Fruit fly (Drosophila melanogaster): Measurements from ENCODE around the gene fon.
A peak's percentile ranks its signal among the peaks of the same experiment; 100 is the strongest.

The fon gene

dm6 chr2L:19341074-19341806 is 44.8 kb downstream of the fon start (continued):
- TF ChIP-seq zen (tag; optimal IDR thresholded peaks at IDR 0.05): peak; percentile 99
- TF ChIP-seq tio (GFP tag; optimal IDR thresholded peaks at IDR 0.05): no peak
- TF ChIP-seq Dp (GFP tag; optimal IDR thresholded peaks at IDR 0.05): no peak
- TF ChIP-seq CG14014 (GFP tag; IDR thresholded peaks at IDR 0.05): no peak
- peak; percentile 60 for TF ChIP-seq Kr (GFP tag; optimal IDR thresholded peaks at IDR 0.05)
- no peak for TF ChIP-seq Doc2 (GFP tag; IDR thresholded peaks at IDR 0.05)
- no peak for TF ChIP-seq Elba2 (GFP tag; optimal IDR thresholded peaks at IDR 0.05)
- TF ChIP-seq ssp (GFP tag; IDR thresholded peaks at IDR 0.05): no peak
- peak; percentile 10 for TF ChIP-seq Ets65A (GFP tag)
- TF ChIP-seq row (GFP tag; IDR thresholded peaks at IDR 0.05): no peak
- TF ChIP-seq CG10209 (GFP tag; optimal IDR thresholded peaks at IDR 0.05): no peak
- 0 out of 3 replicates have a peak, but pooled peaks have one; percentile 53 for TF ChIP-seq CG2199 (GFP tag; IDR thresholded peaks at IDR 0.05)
- TF ChIP-seq CG30403 (GFP tag; optimal IDR thresholded peaks at IDR 0.05): no peak
- TF ChIP-seq CG16813 (GFP tag; IDR thresholded peaks at IDR 0.05; ENCODE audit: partially characterized antibody): no peak
- peak; percentile 25 for TF ChIP-seq sens (GFP tag)
- TF ChIP-seq CG15696 (tag; optimal IDR thresholded peaks at IDR 0.05): no peak
- TF ChIP-seq Blimp-1 (GFP tag; optimal IDR thresholded peaks at IDR 0.05): peak; percentile 31
- peak; percentile 71 for TF ChIP-seq CG15479 (GFP tag; optimal IDR thresholded peaks at IDR 0.05)
- TF ChIP-seq Stat92E (GFP tag; optimal IDR thresholded peaks at IDR 0.05): peak in 1 of 3 experiments; percentile 96
- TF ChIP-seq CG7271 (tag; optimal IDR thresholded peaks at IDR 0.05): no peak
- peak; percentile 34 for TF ChIP-seq fd102C (GFP tag; optimal IDR thresholded peaks at IDR 0.05)
- TF ChIP-seq ash1 (GFP tag; optimal IDR thresholded peaks at IDR 0.05): no peak
- TF ChIP-seq CG7372 (GFP tag; IDR thresholded peaks at IDR 0.05): no peak

dm6 chr2L:19339023-19339422 is 47.0 kb downstream of the fon start:
- TF ChIP-seq grn (GFP tag; optimal IDR thresholded peaks at IDR 0.05): peak; percentile 46
- TF ChIP-seq ftz-f1 (GFP tag; optimal IDR thresholded peaks at IDR 0.05): no peak
- no peak for TF ChIP-seq Atf6 (GFP tag; IDR thresholded peaks at IDR 0.05)
- TF ChIP-seq Sry-δ (GFP tag; optimal IDR thresholded peaks at IDR 0.05): no peak
- no peak for TF ChIP-seq tx (GFP tag; optimal IDR thresholded peaks at IDR 0.05)
- TF ChIP-seq Kr (GFP tag; optimal IDR thresholded peaks at IDR 0.05): peak; percentile 54
- TF ChIP-seq D (optimal IDR thresholded peaks at IDR 0.05): peak; percentile 94
- TF ChIP-seq D (GFP tag; optimal IDR thresholded peaks at IDR 0.05): no peak
- peak; percentile 70 for TF ChIP-seq cad (GFP tag; optimal IDR thresholded peaks at IDR 0.05)
- TF ChIP-seq CG15269 (tag; optimal IDR thresholded peaks at IDR 0.05): no peak
- TF ChIP-seq unc-4 (GFP tag; IDR thresholded peaks at IDR 0.05; ENCODE audit: partially characterized antibody): no peak
- peak; percentile 59 for TF ChIP-seq zen (tag; optimal IDR thresholded peaks at IDR 0.05)

dm6 chr2L:19337971-19338732 is 47.9 kb downstream of the fon start:
- TF ChIP-seq sens (GFP tag): peak; percentile 38
- TF ChIP-seq lbe (GFP tag; optimal IDR thresholded peaks at IDR 0.05): no peak
- no peak for TF ChIP-seq NK7.1 (GFP tag; optimal IDR thresholded peaks at IDR 0.05)
- peak; percentile 94 for TF ChIP-seq twi (tag; optimal IDR thresholded peaks at IDR 0.05)
- TF ChIP-seq cad (GFP tag; optimal IDR thresholded peaks at IDR 0.05): peak; percentile 92
- TF ChIP-seq Dip3 (GFP tag; optimal IDR thresholded peaks at IDR 0.05): no peak
- TF ChIP-seq D (optimal IDR thresholded peaks at IDR 0.05): peak; percentile 78
- no peak for TF ChIP-seq D (GFP tag; optimal IDR thresholded peaks at IDR 0.05)
- peak; percentile 68; the same call in 1 of the 2 replicates for TF ChIP-seq crol (GFP tag; IDR thresholded peaks at IDR 0.05)
- TF ChIP-seq CG11085 (GFP tag; IDR thresholded peaks at IDR 0.05): no peak
- TF ChIP-seq tll (GFP tag; optimal IDR thresholded peaks at IDR 0.05): peak in 1 of 2 experiments; percentile 95
- TF ChIP-seq exex (tag; optimal IDR thresholded peaks at IDR 0.05): no peak
- TF ChIP-seq zen (tag; optimal IDR thresholded peaks at IDR 0.05): peak; percentile 80
- no peak for TF ChIP-seq ken (GFP tag; IDR thresholded peaks at IDR 0.05)
- peak in 1 of 3 experiments; percentile 45 for TF ChIP-seq Stat92E (GFP tag; optimal IDR thresholded peaks at IDR 0.05)
- TF ChIP-seq ewg (GFP tag; optimal IDR thresholded peaks at IDR 0.05): no peak
- no peak for TF ChIP-seq bsh (GFP tag; optimal IDR thresholded peaks at IDR 0.05)
- peak; percentile 43 for TF ChIP-seq CG7271 (tag; optimal IDR thresholded peaks at IDR 0.05)
- TF ChIP-seq abd-A (tag; optimal IDR thresholded peaks at IDR 0.05): peak; percentile 6
